Worm (Caenorhabditis elegans): ENCODE measurements around the gene nlp-14.

The nlp-14 gene

ce11 chrX:8877162-8877561, 42.1 kb downstream of the nlp-14 start:
- TF ChIP-seq F37B4.10 (GFP tag; IDR thresholded peaks at IDR 0.05) (no peak), F52B5.7 (tag; optimal IDR thresholded peaks at IDR 0.05) (no peak), tbx-9 (tag; optimal IDR thresholded peaks at IDR 0.05; ENCODE audit: borderline replicate concordance) (no peak), nhr-90 (tag; optimal IDR thresholded peaks at IDR 0.05) (no peak), efl-1 (GFP tag; optimal IDR thresholded peaks at IDR 0.05) (no peak), hmg-20 (GFP tag; IDR thresholded peaks at IDR 0.05) (no peak), madf-6 (GFP tag; IDR thresholded peaks at IDR 0.05) (no peak), rcor-1 (GFP tag; IDR thresholded peaks at IDR 0.05) (no peak), mes-4 (tag; optimal IDR thresholded peaks at IDR 0.05) (no peak), dox-1 (GFP tag; IDR thresholded peaks at IDR 0.05) (no peak), mxl-1 (tag; optimal IDR thresholded peaks at IDR 0.05) (no peak), ama-1 (optimal IDR thresholded peaks at IDR 0.05) (no peak), ama-1 (GFP tag; optimal IDR thresholded peaks at IDR 0.05) (peak in 1 of 2 experiments; percentile 20), Y79H2A.3 (GFP tag; conservative IDR thresholded peaks at IDR 0.05) (no peak), ets-4 (GFP tag; optimal IDR thresholded peaks at IDR 0.05) (no peak), unc-62 (GFP tag; optimal IDR thresholded peaks at IDR 0.05) (no peak), ztf-3 (GFP tag; optimal IDR thresholded peaks at IDR 0.05) (no peak), mel-28 (tag; optimal IDR thresholded peaks at IDR 0.05; ENCODE audit: borderline replicate concordance) (no peak), hlh-26 (GFP tag; conservative IDR thresholded peaks at IDR 0.05) (no peak), attf-5 (GFP tag; optimal IDR thresholded peaks at IDR 0.05) (no peak), sptf-2 (GFP tag; optimal IDR thresholded peaks at IDR 0.05) (no peak), lir-1 (GFP tag; conservative IDR thresholded peaks at IDR 0.05) (no peak), ceh-91 (GFP tag; IDR thresholded peaks at IDR 0.05) (no peak), egrh-3 (GFP tag; IDR thresholded peaks at IDR 0.05) (no peak), nhr-27 (tag; optimal IDR thresholded peaks at IDR 0.05) (no peak), B0336.3 (GFP tag; IDR thresholded peaks at IDR 0.05) (no peak), snpc-1.1 (tag; optimal IDR thresholded peaks at IDR 0.05; ENCODE audit: insufficient read depth) (no peak), ekl-4 (GFP tag; IDR thresholded peaks at IDR 0.05) (no peak), let-526 (GFP tag; IDR thresholded peaks at IDR 0.05) (0 out of 2 replicates have a peak, but pooled peaks have one; percentile 29), cebp-2 (GFP tag; IDR thresholded peaks at IDR 0.05) (no peak), bed-1 (GFP tag; IDR thresholded peaks at IDR 0.05) (no peak), ztf-18 (tag; optimal IDR thresholded peaks at IDR 0.05) (no peak), bed-2 (GFP tag; IDR thresholded peaks at IDR 0.05) (no peak), F57C9.4 (tag; optimal IDR thresholded peaks at IDR 0.05) (no peak), madf-10 (tag; optimal IDR thresholded peaks at IDR 0.05) (no peak), Y67H2A.10 (GFP tag; conservative IDR thresholded peaks at IDR 0.05) (no peak), K12H6.12 (tag; optimal IDR thresholded peaks at IDR 0.05) (no peak), hmg-1.2 (GFP tag; IDR thresholded peaks at IDR 0.05) (0 out of 2 replicates have a peak, but pooled peaks have one; percentile 37), F55B11.4 (tag; optimal IDR thresholded peaks at IDR 0.05; ENCODE audit: borderline replicate concordance, insufficient read depth) (no peak), ceh-100 (GFP tag; IDR thresholded peaks at IDR 0.05) (no peak), egl-18 (GFP tag; IDR thresholded peaks at IDR 0.05) (no peak), rec-8 (tag; optimal IDR thresholded peaks at IDR 0.05) (peak; percentile 14 to 20), ZK185.1 (tag; optimal IDR thresholded peaks at IDR 0.05; ENCODE audit: poor library complexity, severe bottlenecking) (no peak), lsy-27 (tag; optimal IDR thresholded peaks at IDR 0.05; ENCODE audit: borderline replicate concordance, insufficient read depth) (no peak), lin-26 (GFP tag; IDR thresholded peaks at IDR 0.05) (no peak), F57A8.1 (GFP tag; optimal IDR thresholded peaks at IDR 0.05) (no peak), madf-8 (GFP tag; conservative IDR thresholded peaks at IDR 0.05) (no peak), aptf-2 (GFP tag; conservative IDR thresholded peaks at IDR 0.05) (no peak), ztf-6 (GFP tag; IDR thresholded peaks at IDR 0.05) (no peak)

Measured in whole organism, young adult.